Fruit fly (Drosophila melanogaster) Kc167 (cell line): Measurements from ENCODE around the gene Alp12.

Experiments
- Myc ChIP-seq: fragments of >200 bp; optimal IDR thresholded peaks from 2 replicates; lab custom pipeline; 2017; ENCODE audit warnings: missing external identifiers
- h ChIP-seq: fragments of >200 bp; optimal IDR thresholded peaks from 3 replicates; lab custom pipeline; 2018; ENCODE audit warnings: missing external identifiers
- insv ChIP-seq: fragments of >200 bp; optimal IDR thresholded peaks from 3 replicates; lab custom pipeline; 2018; ENCODE audit warnings: missing external identifiers
- psq ChIP-seq: fragments of >200 bp; optimal IDR thresholded peaks from 2 replicates; lab custom pipeline; 2017; ENCODE audit warnings: missing external identifiers
- ttk ChIP-seq: sonication (Bioruptor generic); optimal IDR thresholded peaks from 2 replicates; lab custom pipeline; 2017; ENCODE audit warnings: missing external identifiers

DNA sequence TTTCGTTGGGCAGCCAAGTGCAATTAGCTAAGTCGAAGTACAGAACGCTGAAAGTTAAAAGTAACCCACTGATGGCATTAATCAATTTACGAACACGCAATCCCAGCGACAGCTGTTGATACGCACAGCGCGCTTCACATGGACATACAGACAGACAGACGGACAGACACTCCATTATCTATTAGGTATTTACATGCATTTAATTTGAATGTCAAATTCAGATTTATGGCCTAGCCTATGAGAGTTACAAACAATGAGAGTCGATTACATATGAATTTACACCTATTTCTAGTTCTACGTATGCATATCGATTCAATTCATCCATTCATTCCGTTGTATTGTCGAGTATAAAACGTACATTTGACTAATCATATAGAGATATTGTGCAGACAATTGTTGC lies 18.8 kb downstream of the Alp12 start, which contains the start of gene CG10237:
- no peak for TF ChIP-seq Myc
- TF ChIP-seq ttk (lab: Kevin White, UChicago) = no peak
- no peak for TF ChIP-seq h (lab: Kevin White, UChicago)
- TF ChIP-seq psq = no peak
- no peak for TF ChIP-seq insv (lab: Kevin White, UChicago)
